Fruit fly (Drosophila melanogaster): ENCODE measurements around the gene CG17195.

dm6 chr3R:25776137-25776536 is 861 bp downstream of the CG17195 start, which contains the start of gene CG17196:
- no peak for TF ChIP-seq CG32006 (GFP tag; optimal IDR thresholded peaks at IDR 0.05)
- TF ChIP-seq Sox14 (GFP tag; optimal IDR thresholded peaks at IDR 0.05) = no peak
- TF ChIP-seq CG16779 (tag; optimal IDR thresholded peaks at IDR 0.05) = no peak
- no peak for TF ChIP-seq Ets96B (tag; optimal IDR thresholded peaks at IDR 0.05)
- no peak for TF ChIP-seq Gug (GFP tag; IDR thresholded peaks at IDR 0.05)
- TF ChIP-seq CG15336 (GFP tag; IDR thresholded peaks at IDR 0.05) = no peak
- TF ChIP-seq net (GFP tag; optimal IDR thresholded peaks at IDR 0.05) = no peak
- no peak for TF ChIP-seq CG9139 (GFP tag; optimal IDR thresholded peaks at IDR 0.05)
- no peak for TF ChIP-seq CG1621 (tag; optimal IDR thresholded peaks at IDR 0.05)
- no peak for TF ChIP-seq Sox102F (GFP tag; optimal IDR thresholded peaks at IDR 0.05)
- TF ChIP-seq Blimp-1 (GFP tag; optimal IDR thresholded peaks at IDR 0.05) = no peak
- TF ChIP-seq Eip78C (GFP tag) = no peak

All from whole organism, prepupa.